Worm (Caenorhabditis elegans) whole organism, L3 larva: ENCODE data around the gene xbx-5.

Experiments used
- R02D3.7 ChIP-seq: fragments of 150-350 bp; optimal IDR thresholded peaks from 2 replicates; lab custom pipeline; 2014; ENCODE audit warnings: missing biosample characterization, missing genetic modification characterization
- ZK546.5 ChIP-seq: sonication (generic microtip); optimal IDR thresholded peaks from 2 replicates; lab custom pipeline; 2017; ENCODE audit warnings: missing biosample characterization, missing genetic modification characterization
- aly-2 ChIP-seq: fragments of 150-350 bp; optimal IDR thresholded peaks from 2 replicates; lab custom pipeline; 2014; ENCODE audit warnings: missing biosample characterization, missing genetic modification characterization
- ama-1 ChIP-seq: fragments of 150-350 bp; optimal IDR thresholded peaks from 2 replicates; lab custom pipeline; 2018
- ceh-16 ChIP-seq: sonication (generic microtip); optimal IDR thresholded peaks from 2 replicates; lab custom pipeline; 2017; ENCODE audit warnings: missing biosample characterization, missing genetic modification characterization
- ceh-28 ChIP-seq: fragments of 150-350 bp; optimal IDR thresholded peaks from 2 replicates; lab custom pipeline; 2014; ENCODE audit warnings: missing biosample characterization, missing genetic modification reagents, missing genetic modification characterization
- ceh-82 ChIP-seq: fragments of 150-350 bp; optimal IDR thresholded peaks from 2 replicates; lab custom pipeline; 2014; ENCODE audit warnings: missing biosample characterization, missing genetic modification characterization
- ceh-9 ChIP-seq: sonication (generic microtip); optimal IDR thresholded peaks from 2 replicates; lab custom pipeline; 2018; ENCODE audit warnings: missing biosample characterization, missing genetic modification characterization
- daf-12 ChIP-seq: fragments of 150-350 bp; optimal IDR thresholded peaks from 2 replicates; lab custom pipeline; 2014; ENCODE audit warnings: missing biosample characterization, missing genetic modification reagents, missing genetic modification characterization
- egl-27 ChIP-seq: sonication (generic microtip); optimal IDR thresholded peaks from 4 replicates; lab custom pipeline; 2017; ENCODE audit warnings: missing biosample characterization, missing genetic modification reagents, missing genetic modification characterization
- elt-2 ChIP-seq: sonication (generic microtip); optimal IDR thresholded peaks from 2 replicates; lab custom pipeline; 2016; ENCODE audit warnings: missing genetic modification reagents, mild to moderate bottlenecking, missing genetic modification characterization, missing compliant biosample characterization
- elt-3 ChIP-seq, 3 experiments: fragments of 150-350 bp in 1 of 3; sonication (generic microtip) in 2 of 3; optimal IDR thresholded peaks; 2 replicates in 2 of 3; 4 replicates in 1 of 3; lab custom pipeline; 2014 to 2017; ENCODE audit warnings: missing biosample characterization in 3 of 3, missing genetic modification characterization in 3 of 3
- eor-1 ChIP-seq, 2 experiments: fragments of 150-350 bp; optimal IDR thresholded peaks; 2 replicates each; lab custom pipeline; 2014 to 2018; ENCODE audit warnings: missing biosample characterization in 2 of 2, missing genetic modification characterization in 2 of 2
- fkh-10 ChIP-seq: sonication (generic microtip); optimal IDR thresholded peaks from 2 replicates; lab custom pipeline; 2017; ENCODE audit warnings: missing biosample characterization, missing genetic modification reagents, missing genetic modification characterization
- fkh-2 ChIP-seq: fragments of 150-350 bp; optimal IDR thresholded peaks from 2 replicates; lab custom pipeline; 2014; ENCODE audit warnings: missing biosample characterization, missing genetic modification reagents, missing genetic modification characterization
- fos-1 ChIP-seq: fragments of 150-350 bp; optimal IDR thresholded peaks from 2 replicates; lab custom pipeline; 2014; ENCODE audit warnings: missing biosample characterization, missing genetic modification characterization
- hmg-11 ChIP-seq: sonication (generic microtip); optimal IDR thresholded peaks from 2 replicates; lab custom pipeline; 2016; ENCODE audit warnings: missing genetic modification characterization, missing compliant biosample characterization
- lin-15B ChIP-seq: fragments of 150-350 bp; optimal IDR thresholded peaks from 2 replicates; lab custom pipeline; 2014; ENCODE audit warnings: missing biosample characterization, missing genetic modification characterization
- lin-39 ChIP-seq: fragments of 150-350 bp; optimal IDR thresholded peaks from 2 replicates; lab custom pipeline; 2018; ENCODE audit warnings: missing biosample characterization, missing genetic modification reagents, missing genetic modification characterization
- lsy-12 ChIP-seq: sonication (generic microtip); optimal IDR thresholded peaks from 2 replicates; lab custom pipeline; 2016; ENCODE audit warnings: mild to moderate bottlenecking, missing genetic modification characterization, missing compliant biosample characterization
- mdl-1 ChIP-seq: fragments of 150-350 bp; optimal IDR thresholded peaks from 2 replicates; lab custom pipeline; 2014; ENCODE audit warnings: missing biosample characterization, missing genetic modification characterization
- mml-1 ChIP-seq: fragments of 150-350 bp; sonication (generic microtip); optimal IDR thresholded peaks from 3 replicates; lab custom pipeline; 2014; ENCODE audit warnings: missing biosample characterization, missing genetic modification characterization
- nfya-1 ChIP-seq: sonication (generic microtip); optimal IDR thresholded peaks from 2 replicates; lab custom pipeline; 2017; ENCODE audit warnings: missing genetic modification characterization, mild to moderate bottlenecking, missing compliant biosample characterization, antibody characterized with exemption, moderate library complexity; ENCODE audit not compliant: insufficient read depth
- nhr-23 ChIP-seq: fragments of 150-350 bp; optimal IDR thresholded peaks from 2 replicates; lab custom pipeline; 2014; ENCODE audit warnings: missing biosample characterization, missing genetic modification reagents, missing genetic modification characterization
- nhr-237 ChIP-seq: fragments of 150-350 bp; optimal IDR thresholded peaks from 2 replicates; lab custom pipeline; 2014; ENCODE audit warnings: missing biosample characterization, missing genetic modification characterization
- nhr-25 ChIP-seq: sonication (generic microtip); optimal IDR thresholded peaks from 2 replicates; lab custom pipeline; 2017; ENCODE audit warnings: missing biosample characterization, missing genetic modification characterization
- nhr-43 ChIP-seq: sonication (generic microtip); optimal IDR thresholded peaks from 2 replicates; lab custom pipeline; 2016; ENCODE audit warnings: mild to moderate bottlenecking, missing genetic modification characterization, missing compliant biosample characterization; ENCODE audit not compliant: poor library complexity, severe bottlenecking
- nhr-67 ChIP-seq: fragments of 150-350 bp; optimal IDR thresholded peaks from 2 replicates; lab custom pipeline; 2014; ENCODE audit warnings: missing biosample characterization, missing genetic modification characterization
- nhr-76 ChIP-seq: fragments of 150-350 bp; sonication (generic microtip); optimal IDR thresholded peaks from 5 replicates; lab custom pipeline; 2014; ENCODE audit warnings: missing biosample characterization, missing genetic modification characterization
- nhr-77 ChIP-seq: fragments of 150-350 bp; optimal IDR thresholded peaks from 2 replicates; lab custom pipeline; 2014; ENCODE audit warnings: missing biosample characterization, missing genetic modification characterization
- pha-4 ChIP-seq: fragments of 150-350 bp; optimal IDR thresholded peaks from 2 replicates; lab custom pipeline; 2014; ENCODE audit warnings: missing biosample characterization, missing genetic modification reagents, missing genetic modification characterization
- pqm-1 ChIP-seq: fragments of 150-350 bp; optimal IDR thresholded peaks from 2 replicates; lab custom pipeline; 2017; ENCODE audit warnings: missing biosample characterization, missing genetic modification characterization, inconsistent platforms
- sea-2 ChIP-seq: fragments of 150-350 bp; sonication (generic microtip); optimal IDR thresholded peaks from 4 replicates; lab custom pipeline; 2014; ENCODE audit warnings: missing biosample characterization, missing genetic modification reagents, missing genetic modification characterization
- skn-1 ChIP-seq: fragments of 150-350 bp; optimal IDR thresholded peaks from 2 replicates; lab custom pipeline; 2014; ENCODE audit warnings: missing biosample characterization, missing genetic modification characterization
- snpc-4 ChIP-seq: fragments of 150-350 bp; optimal IDR thresholded peaks from 2 replicates; lab custom pipeline; 2014; ENCODE audit warnings: missing biosample characterization, missing genetic modification characterization
- unc-39 ChIP-seq: sonication (generic microtip); optimal IDR thresholded peaks from 4 replicates; lab custom pipeline; 2017; ENCODE audit warnings: missing biosample characterization, missing genetic modification characterization
- zag-1 ChIP-seq: fragments of 150-350 bp; optimal IDR thresholded peaks from 2 replicates; lab custom pipeline; 2014; ENCODE audit warnings: missing biosample characterization, missing genetic modification characterization
- ztf-4 ChIP-seq: fragments of 150-350 bp; optimal IDR thresholded peaks from 2 replicates; lab custom pipeline; 2014; ENCODE audit warnings: missing biosample characterization, missing genetic modification characterization

Gene xbx-5

DNA sequence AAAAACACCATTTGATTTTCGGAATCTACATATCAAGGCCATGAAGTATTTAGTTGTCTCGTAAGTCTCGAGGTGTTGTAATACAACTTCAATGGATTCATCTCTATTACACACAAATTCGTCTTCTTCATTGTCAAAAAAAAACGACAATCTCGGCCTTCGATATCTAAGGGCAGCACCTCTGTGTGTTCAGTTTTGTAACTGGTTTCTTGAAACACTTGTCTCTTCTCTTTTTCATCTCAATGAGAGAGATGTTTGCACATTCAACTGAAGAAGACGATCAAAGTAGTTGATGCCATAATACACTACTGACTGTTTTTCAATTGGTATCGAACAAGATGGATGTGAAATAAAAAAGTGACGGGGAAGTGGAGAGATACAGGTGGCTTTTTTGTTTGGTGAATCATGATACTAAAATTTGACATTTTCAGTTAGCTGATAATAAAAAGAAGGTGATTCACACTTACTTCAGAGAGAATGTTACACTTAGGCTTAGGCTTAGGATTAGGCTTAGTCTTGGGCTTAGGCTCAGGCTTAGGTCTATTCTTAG lies 7.2 kb upstream of the xbx-5 start:
- TF ChIP-seq ceh-9 (tag; lab: Kevin White, UChicago), result no peak
- no peak for TF ChIP-seq nhr-77 (tag; lab: Kevin White, UChicago)
- TF ChIP-seq snpc-4 (tag; lab: Kevin White, UChicago), result no peak
- no peak for TF ChIP-seq ceh-16 (tag; lab: Kevin White, UChicago)
- no peak for TF ChIP-seq elt-2 (tag; lab: Kevin White, UChicago)
- TF ChIP-seq elt-3 (tag; optimal IDR thresholded peaks at IDR 0.05; lab: Kevin White, UChicago), result no peak
- TF ChIP-seq nhr-43 (tag; lab: Kevin White, UChicago), result peak; percentile 17
- no peak for TF ChIP-seq ceh-28 (tag; lab: Kevin White, UChicago)
- TF ChIP-seq fkh-10 (GFP tag; lab: Kevin White, UChicago), result no peak
- TF ChIP-seq ZK546.5 (tag; lab: Kevin White, UChicago), result no peak
- TF ChIP-seq nhr-25 (tag; lab: Kevin White, UChicago), result peak; percentile 85
- TF ChIP-seq, all 47 proteins: peak for 2

DNA sequence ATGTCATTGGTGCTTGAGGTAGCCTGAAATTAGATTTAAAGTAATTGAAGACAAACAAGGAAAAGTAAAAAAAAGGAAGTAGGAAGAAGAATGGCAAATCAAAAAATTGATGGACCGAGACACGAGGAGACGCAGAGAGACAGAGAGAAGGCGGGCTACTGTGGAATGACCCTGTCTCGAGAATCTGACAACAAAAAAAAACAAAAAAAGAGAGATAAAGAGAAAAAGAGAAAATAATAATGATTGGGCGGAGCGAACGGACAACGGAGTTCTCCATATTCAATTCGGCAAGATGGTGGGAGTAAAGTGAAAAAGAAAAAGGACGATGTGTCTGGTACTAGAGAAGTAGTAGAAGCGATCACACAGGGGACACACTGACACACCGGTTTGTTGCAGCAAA lies 4.7 kb upstream of the xbx-5 start, which contains the start of gene toh-1:
Gene toh-1 (minus strand): TSS at position 23 of the 400 bp plus-strand sequence.
- peak; percentile 31 for TF ChIP-seq nhr-23 (tag; lab: Kevin White, UChicago)
- TF ChIP-seq lin-15B (tag; lab: Kevin White, UChicago), result no peak
- peak; percentile 22 for TF ChIP-seq nhr-25 (tag; lab: Kevin White, UChicago)
- TF ChIP-seq ama-1 (lab: Kevin White, UChicago), result peak; percentile 29

DNA sequence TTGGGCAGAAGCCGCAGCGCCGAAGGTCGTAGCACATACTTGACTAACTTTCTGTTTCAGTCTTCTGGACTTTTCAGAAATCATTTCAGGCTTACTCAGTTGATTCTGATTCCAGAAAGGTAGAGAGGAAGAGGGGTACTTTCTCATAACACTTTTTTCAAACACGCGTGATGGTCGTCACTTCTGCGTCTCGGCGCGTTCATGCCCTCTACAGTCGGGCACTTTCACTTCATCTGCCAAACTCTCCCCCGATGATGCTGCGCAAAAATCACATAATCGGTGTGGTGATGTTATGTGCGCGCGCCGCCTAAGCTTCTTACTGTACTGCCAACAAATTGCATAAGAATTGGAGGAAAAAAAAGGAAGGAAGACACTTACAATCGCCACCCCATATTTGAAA lies 3.3 kb upstream of the xbx-5 start:
- TF ChIP-seq snpc-4 (tag; lab: Kevin White, UChicago), result no peak
- peak; percentile 1 for TF ChIP-seq nhr-43 (tag; lab: Kevin White, UChicago)
- TF ChIP-seq pqm-1 (tag; lab: Kevin White, UChicago), result no peak
- peak; percentile 74 for TF ChIP-seq nhr-25 (tag; lab: Kevin White, UChicago)

- no peak for TF ChIP-seq fkh-2
- no peak for TF ChIP-seq daf-12 (tag; lab: Kevin White, UChicago)
- TF ChIP-seq egl-27 (tag; lab: Kevin White, UChicago), result no peak
- no peak for TF ChIP-seq unc-39 (tag; lab: Kevin White, UChicago)
- no peak for TF ChIP-seq nhr-237 (tag; lab: Kevin White, UChicago)
- TF ChIP-seq mml-1 (tag; lab: Kevin White, UChicago), result no peak
- TF ChIP-seq ceh-82, result no peak
- TF ChIP-seq, all 47 proteins: peak for 0
Measured at ce11 chrIII:3806883-3807282, 2.6 kb upstream of the xbx-5 start.

- TF ChIP-seq ztf-4 (tag; lab: Kevin White, UChicago) (no peak), nhr-67 (tag; lab: Kevin White, UChicago) (no peak), mml-1 (tag; lab: Kevin White, UChicago) (no peak), pha-4 (tag; lab: Kevin White, UChicago) (no peak), zag-1 (tag; lab: Kevin White, UChicago) (no peak), unc-39 (tag; lab: Kevin White, UChicago) (no peak)
Measured at ce11 chrIII:3803113-3803512, 1.2 kb downstream of the xbx-5 start.

- TF ChIP-seq nhr-67 (tag; lab: Kevin White, UChicago), result no peak
- TF ChIP-seq ceh-28 (tag; lab: Kevin White, UChicago), result peak; percentile 98
- TF ChIP-seq ceh-82, result peak; percentile 88
- TF ChIP-seq nfya-1 (tag; lab: Kevin White, UChicago), result peak; percentile 98
- peak; percentile 58 for TF ChIP-seq nhr-76 (tag; lab: Kevin White, UChicago)
- TF ChIP-seq fkh-10 (GFP tag; lab: Kevin White, UChicago), result peak; percentile 97
- TF ChIP-seq nhr-23 (tag; lab: Kevin White, UChicago), result peak; percentile 98
- peak; percentile 94 for TF ChIP-seq lsy-12
- TF ChIP-seq lin-15B (tag; lab: Kevin White, UChicago), result peak; percentile 86
- peak; percentile 43 for TF ChIP-seq ceh-16 (tag; lab: Kevin White, UChicago)
- peak; percentile 99 for TF ChIP-seq mdl-1
- peak; percentile 96 for TF ChIP-seq lin-39
- peak; percentile 20 for TF ChIP-seq ama-1 (lab: Kevin White, UChicago)
- TF ChIP-seq nhr-25 (tag; lab: Kevin White, UChicago), result peak; percentile 96
- no peak for TF ChIP-seq aly-2
- peak; percentile 79 for TF ChIP-seq fos-1 (tag; lab: Kevin White, UChicago)
- TF ChIP-seq nhr-77 (tag; lab: Kevin White, UChicago), result peak; percentile 69
- peak; percentile 93 for TF ChIP-seq nhr-43 (tag; lab: Kevin White, UChicago)
- TF ChIP-seq ceh-9 (tag; lab: Kevin White, UChicago), result no peak
- peak; percentile 84 for TF ChIP-seq pqm-1 (tag; lab: Kevin White, UChicago)
- peak; percentile 82 for TF ChIP-seq R02D3.7 (tag; lab: Kevin White, UChicago)
- peak; percentile 81 for TF ChIP-seq ztf-4 (tag; lab: Kevin White, UChicago)
- TF ChIP-seq sea-2 (GFP tag; lab: Kevin White, UChicago), result peak; percentile 43
- peak; percentile 99 for TF ChIP-seq hmg-11
- peak; percentile 99 for TF ChIP-seq pha-4 (tag; lab: Kevin White, UChicago)
- TF ChIP-seq snpc-4 (tag; lab: Kevin White, UChicago), result peak; percentile 88
- peak; percentile 85 for TF ChIP-seq skn-1 (tag; lab: Kevin White, UChicago)
- TF ChIP-seq nhr-237 (tag; lab: Kevin White, UChicago), result no peak
- TF ChIP-seq eor-1 (tag; optimal IDR thresholded peaks at IDR 0.05; lab: Kevin White, UChicago), result no peak
Measured at ce11 chrIII:3801379-3801894, 2.8 kb downstream of the xbx-5 start.
